Worm (Caenorhabditis elegans) whole organism, young adult: ENCODE data around the gene igcm-1.

ENCODE experiments used
- B0261.1 ChIP-seq: sonication (generic microtip); optimal IDR thresholded peaks from 2 replicates; lab custom pipeline; 2016; ENCODE audit warnings: mild to moderate bottlenecking, missing genetic modification characterization, moderate library complexity, missing compliant biosample characterization
- C17E4.6 ChIP-seq: fragments of 200-800 bp; sonication (Bioruptor generic); IDR thresholded peaks from 2 replicates; pipeline ENCODE4 v1.3.6; 2022; ENCODE audit warnings: missing genetic modification reagents, missing genetic modification characterization, missing compliant biosample characterization
- F33H1.4 ChIP-seq: fragments of 200-800 bp; sonication (Bioruptor generic); IDR thresholded peaks from 2 replicates; pipeline ENCODE4 v1.3.6; 2022; ENCODE audit warnings: missing genetic modification reagents, missing genetic modification characterization, missing compliant biosample characterization
- F37B4.10 ChIP-seq: fragments of 200-800 bp; sonication (Bioruptor generic); IDR thresholded peaks from 2 replicates; pipeline ENCODE4 v1.3.6; 2022; ENCODE audit warnings: missing genetic modification characterization, missing compliant biosample characterization
- F57C9.4 ChIP-seq: sonication (generic microtip); optimal IDR thresholded peaks from 2 replicates; lab custom pipeline; 2017; ENCODE audit warnings: mild to moderate bottlenecking, missing genetic modification characterization, missing compliant biosample characterization
- T26A5.8 ChIP-seq: sonication (generic microtip); optimal IDR thresholded peaks from 2 replicates; lab custom pipeline; 2016; ENCODE audit warnings: missing genetic modification characterization, missing compliant biosample characterization
- Y67H2A.10 ChIP-seq: fragments of 200-800 bp; sonication (Bioruptor generic); conservative IDR thresholded peaks from 2 replicates; pipeline ENCODE4 v1.3.6; 2022; ENCODE audit warnings: missing genetic modification reagents, missing genetic modification characterization, missing compliant biosample characterization
- Y95B8A.8 ChIP-seq: fragments of 200-800 bp; sonication (Bioruptor generic); IDR thresholded peaks from 2 replicates; pipeline ENCODE4 v1.3.6; 2022; ENCODE audit warnings: missing genetic modification reagents, missing genetic modification characterization, missing compliant biosample characterization
- ZK185.1 ChIP-seq: sonication (generic microtip); optimal IDR thresholded peaks from 2 replicates; lab custom pipeline; 2016; ENCODE audit warnings: mild to moderate bottlenecking, missing genetic modification characterization, missing compliant biosample characterization; ENCODE audit not compliant: poor library complexity, severe bottlenecking
- aptf-2 ChIP-seq: fragments of 200-800 bp; sonication (Bioruptor generic); conservative IDR thresholded peaks from 2 replicates; pipeline ENCODE4 v1.3.6; 2022; ENCODE audit warnings: missing genetic modification reagents, missing genetic modification characterization, missing compliant biosample characterization
- athp-1 ChIP-seq: sonication (generic microtip); optimal IDR thresholded peaks from 2 replicates; lab custom pipeline; 2017; ENCODE audit warnings: mild to moderate bottlenecking, missing genetic modification characterization, missing compliant biosample characterization
- attf-3 ChIP-seq: fragments of 200-800 bp; sonication (Bioruptor generic); conservative IDR thresholded peaks from 2 replicates; pipeline ENCODE4 v1.3.6; 2022; ENCODE audit warnings: missing genetic modification reagents, missing genetic modification characterization, missing compliant biosample characterization
- attf-6 ChIP-seq: fragments of 200-800 bp; sonication (Bioruptor generic); IDR thresholded peaks from 2 replicates; pipeline ENCODE4 v1.3.6; 2022; ENCODE audit warnings: missing genetic modification reagents, missing genetic modification characterization, missing compliant biosample characterization
- bed-2 ChIP-seq: fragments of 200-800 bp; sonication (Bioruptor generic); IDR thresholded peaks from 2 replicates; pipeline ENCODE4 v1.3.6; 2022; ENCODE audit warnings: missing genetic modification reagents, missing genetic modification characterization, missing compliant biosample characterization
- cebp-1 ChIP-seq, 2 experiments: fragments of 200-800 bp in 1 of 2; sonication (Bioruptor generic) in 1 of 2; sonication (generic microtip) in 1 of 2; IDR thresholded peaks in 1 of 2; optimal IDR thresholded peaks in 1 of 2; 2 replicates each; pipeline versions ENCODE4 v1.3.6 to Lab custom; 2017 to 2022; ENCODE audit warnings: missing compliant biosample characterization in 2 of 2, missing genetic modification characterization in 2 of 2, mild to moderate bottlenecking in 1 of 2, missing genetic modification reagents in 1 of 2, moderate library complexity in 1 of 2
- ceh-79 ChIP-seq: sonication (generic microtip); optimal IDR thresholded peaks from 2 replicates; lab custom pipeline; 2017; ENCODE audit warnings: mild to moderate bottlenecking, missing genetic modification characterization, missing compliant biosample characterization
- ceh-91 ChIP-seq: fragments of 200-800 bp; sonication (Bioruptor generic); IDR thresholded peaks from 2 replicates; pipeline ENCODE4 v1.3.6; 2022; ENCODE audit warnings: missing genetic modification reagents, missing genetic modification characterization, missing compliant biosample characterization
- chd-7 ChIP-seq: sonication (generic microtip); optimal IDR thresholded peaks from 2 replicates; lab custom pipeline; 2016; ENCODE audit warnings: mild to moderate bottlenecking, missing genetic modification characterization, moderate library complexity, missing compliant biosample characterization
- dpff-1 ChIP-seq: sonication (generic microtip); optimal IDR thresholded peaks from 2 replicates; lab custom pipeline; 2017; ENCODE audit warnings: mild to moderate bottlenecking, missing genetic modification characterization, missing compliant biosample characterization
- egl-18 ChIP-seq: fragments of 200-800 bp; sonication (Bioruptor generic); IDR thresholded peaks from 2 replicates; pipeline ENCODE4 v1.3.6; 2022; ENCODE audit warnings: missing genetic modification reagents, missing genetic modification characterization, missing compliant biosample characterization
- ekl-4 ChIP-seq: fragments of 200-800 bp; sonication (Bioruptor generic); IDR thresholded peaks from 2 replicates; pipeline ENCODE4 v1.3.6; 2022; ENCODE audit warnings: missing genetic modification reagents, missing genetic modification characterization, missing compliant biosample characterization
- fkh-3 ChIP-seq: sonication (generic microtip); optimal IDR thresholded peaks from 2 replicates; lab custom pipeline; 2016; ENCODE audit warnings: mild to moderate bottlenecking, missing genetic modification characterization, missing compliant biosample characterization
- hmg-1.2 ChIP-seq: fragments of 200-800 bp; sonication (Bioruptor generic); IDR thresholded peaks from 2 replicates; pipeline ENCODE4 v1.3.6; 2022; ENCODE audit warnings: missing genetic modification reagents, missing genetic modification characterization, missing compliant biosample characterization
- hrde-1 ChIP-seq: sonication (generic microtip); optimal IDR thresholded peaks from 2 replicates; lab custom pipeline; 2016; ENCODE audit warnings: missing genetic modification characterization, mild to moderate bottlenecking, missing compliant biosample characterization, moderate library complexity, missing genotype, missing genetic modification reagents, borderline replicate concordance
- hsf-1 ChIP-seq: fragments of 200-800 bp; sonication (Bioruptor generic); IDR thresholded peaks from 2 replicates; pipeline ENCODE4 v1.3.6; 2022; ENCODE audit warnings: missing genetic modification reagents, missing genetic modification characterization, missing compliant biosample characterization
- lin-26 ChIP-seq: fragments of 200-800 bp; sonication (Bioruptor generic); IDR thresholded peaks from 2 replicates; pipeline ENCODE4 v1.3.6; 2022; ENCODE audit warnings: missing genetic modification reagents, missing genetic modification characterization, missing compliant biosample characterization
- nfyb-1 ChIP-seq: fragments of 200-800 bp; sonication (Bioruptor generic); IDR thresholded peaks from 2 replicates; pipeline ENCODE4 v1.3.6; 2022; ENCODE audit warnings: missing genetic modification reagents, missing genetic modification characterization, missing compliant biosample characterization
- nhr-120 ChIP-seq: fragments of 200-800 bp; sonication (Bioruptor generic); IDR thresholded peaks from 2 replicates; pipeline ENCODE4 v1.3.6; 2022; ENCODE audit warnings: missing genetic modification characterization, missing compliant biosample characterization
- rec-8 ChIP-seq, 2 experiments: sonication (generic microtip); optimal IDR thresholded peaks; 2 replicates each; lab custom pipeline; 2016; ENCODE audit warnings: mild to moderate bottlenecking in 2 of 2, missing genetic modification characterization in 2 of 2, missing genetic modification reagents in 2 of 2, missing genotype in 2 of 2, missing biosample characterization in 1 of 2, missing compliant biosample characterization in 1 of 2, moderate library complexity in 1 of 2
- repo-1 ChIP-seq: sonication (generic microtip); optimal IDR thresholded peaks from 2 replicates; lab custom pipeline; 2017; ENCODE audit warnings: mild to moderate bottlenecking, missing genetic modification characterization, missing compliant biosample characterization
- sdz-38 ChIP-seq: sonication (generic microtip); optimal IDR thresholded peaks from 2 replicates; lab custom pipeline; 2016; ENCODE audit warnings: missing genotype, missing genetic modification characterization, missing compliant biosample characterization
- tbx-9 ChIP-seq: sonication (generic microtip); optimal IDR thresholded peaks from 2 replicates; lab custom pipeline; 2016; ENCODE audit warnings: borderline replicate concordance, missing genetic modification characterization, inconsistent platforms, missing compliant biosample characterization
- unc-130 ChIP-seq: sonication (generic microtip); optimal IDR thresholded peaks from 2 replicates; lab custom pipeline; 2016; ENCODE audit warnings: missing genetic modification reagents, missing genetic modification characterization, missing compliant biosample characterization
- ztf-18 ChIP-seq: sonication (generic microtip); optimal IDR thresholded peaks from 2 replicates; lab custom pipeline; 2016; ENCODE audit warnings: missing genotype, mild to moderate bottlenecking, missing genetic modification characterization, missing compliant biosample characterization
- ztf-22 ChIP-seq: fragments of 200-800 bp; sonication (Bioruptor generic); optimal IDR thresholded peaks from 2 replicates; lab custom pipeline; 2018; ENCODE audit warnings: mild to moderate bottlenecking, missing genetic modification characterization, moderate library complexity, missing compliant biosample characterization
- ztf-26 ChIP-seq: sonication (generic microtip); optimal IDR thresholded peaks from 2 replicates; lab custom pipeline; 2017; ENCODE audit warnings: missing genetic modification characterization, missing compliant biosample characterization
- ztf-28 ChIP-seq: fragments of 200-800 bp; sonication (Bioruptor generic); IDR thresholded peaks from 2 replicates; pipeline ENCODE4 v1.3.6; 2022; ENCODE audit warnings: missing genetic modification reagents, missing genetic modification characterization, missing compliant biosample characterization
- ztf-3 ChIP-seq: fragments of 200-800 bp; sonication (Bioruptor generic); optimal IDR thresholded peaks from 2 replicates; lab custom pipeline; 2018; ENCODE audit warnings: mild to moderate bottlenecking, missing genetic modification characterization, missing compliant biosample characterization

The igcm-1 gene

DNA sequence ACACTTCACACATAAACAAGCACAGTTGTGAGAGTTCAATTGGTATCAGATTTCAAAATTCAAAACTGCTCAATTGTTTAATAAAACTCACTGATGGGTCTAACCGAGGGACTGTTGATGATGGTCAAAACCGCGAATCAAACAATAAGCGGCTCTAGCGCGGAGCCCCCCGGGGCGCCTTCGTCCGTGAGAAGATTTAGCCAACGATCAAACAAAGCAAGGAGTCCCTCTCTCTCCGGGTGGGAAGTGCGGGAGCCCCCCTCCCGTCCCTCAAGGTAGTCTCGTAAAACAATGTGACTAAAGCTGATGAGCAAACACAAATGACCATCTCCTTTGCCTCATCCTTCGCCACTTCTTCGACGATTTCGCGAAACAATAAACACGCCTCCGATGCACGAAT lies 6.3 kb upstream of the igcm-1 start (continued):
- TF ChIP-seq sdz-38 (tag; lab: Kevin White, UChicago) (no peak), nhr-120 (GFP tag; lab: Robert Waterston, UW) (no peak)
- TF ChIP-seq, all 124 proteins: peak for 2

- no peak for TF ChIP-seq ztf-18 (tag; lab: Kevin White, UChicago)
- TF ChIP-seq bed-2 (GFP tag; lab: Robert Waterston, UW), result no peak
- no peak for TF ChIP-seq fkh-3 (tag; lab: Kevin White, UChicago)
- no peak for TF ChIP-seq hrde-1 (tag; lab: Kevin White, UChicago)
- no peak for TF ChIP-seq repo-1 (tag; lab: Kevin White, UChicago)
- no peak for TF ChIP-seq ztf-3
- no peak for TF ChIP-seq C17E4.6 (GFP tag; lab: Robert Waterston, UW)
- TF ChIP-seq hmg-1.2, result no peak
- TF ChIP-seq athp-1 (tag; lab: Kevin White, UChicago), result no peak
- TF ChIP-seq ZK185.1, result no peak
- no peak for TF ChIP-seq rec-8 (tag; optimal IDR thresholded peaks at IDR 0.05; lab: Kevin White, UChicago)
- no peak for TF ChIP-seq tbx-9
- no peak for TF ChIP-seq ekl-4 (GFP tag; lab: Robert Waterston, UW)
- TF ChIP-seq ztf-22 (GFP tag; lab: Kevin White, UChicago), result no peak
- no peak for TF ChIP-seq attf-6
- no peak for TF ChIP-seq ztf-26
- no peak for TF ChIP-seq dpff-1 (tag; lab: Kevin White, UChicago)
- TF ChIP-seq lin-26 (GFP tag; lab: Robert Waterston, UW), result no peak
- TF ChIP-seq hsf-1 (GFP tag; lab: Robert Waterston, UW), result no peak
Measured at ce11 chrX:853604-854003, 2.3 kb upstream of the igcm-1 start.

- no peak for TF ChIP-seq unc-130 (GFP tag; lab: Kevin White, UChicago)
- TF ChIP-seq tbx-9, result no peak
- no peak for TF ChIP-seq F33H1.4 (GFP tag; lab: Robert Waterston, UW)
- no peak for TF ChIP-seq nfyb-1 (GFP tag; lab: Robert Waterston, UW)
- no peak for TF ChIP-seq B0261.1 (tag; lab: Kevin White, UChicago)
- no peak for TF ChIP-seq ztf-18 (tag; lab: Kevin White, UChicago)
- TF ChIP-seq ztf-28 (GFP tag; lab: Robert Waterston, UW), result no peak
- no peak for TF ChIP-seq chd-7 (tag; lab: Kevin White, UChicago)
- TF ChIP-seq aptf-2 (GFP tag; lab: Robert Waterston, UW), result no peak
- TF ChIP-seq T26A5.8, result no peak
- TF ChIP-seq ceh-79 (tag; lab: Kevin White, UChicago), result no peak
- no peak for TF ChIP-seq lin-26 (GFP tag; lab: Robert Waterston, UW)
- no peak for TF ChIP-seq egl-18 (GFP tag; lab: Robert Waterston, UW)
- no peak for TF ChIP-seq Y95B8A.8
- TF ChIP-seq F37B4.10 (GFP tag; lab: Robert Waterston, UW), result no peak
- no peak for TF ChIP-seq ceh-91 (GFP tag; lab: Robert Waterston, UW)
- no peak for TF ChIP-seq Y67H2A.10 (GFP tag; lab: Robert Waterston, UW)
- no peak for TF ChIP-seq attf-3 (GFP tag; lab: Robert Waterston, UW)
- no peak for TF ChIP-seq cebp-1 (GFP tag; IDR thresholded peaks at IDR 0.05; lab: Robert Waterston, UW)
- TF ChIP-seq cebp-1 (tag; optimal IDR thresholded peaks at IDR 0.05; lab: Kevin White, UChicago), result no peak
- TF ChIP-seq F57C9.4 (tag; lab: Kevin White, UChicago), result no peak
Measured at ce11 chrX:852739-853268, 1.5 kb upstream of the igcm-1 start.
